Fruit fly (Drosophila melanogaster) whole organism, embryonic: ENCODE results near the gene CG18810.

Experiments used
- Abd-B ChIP-seq: fragments of 200-800 bp; sonication (Bioruptor generic); optimal IDR thresholded peaks from 2 replicates; lab custom pipeline; 2018; ENCODE audit warnings: missing biosample characterization, mild to moderate bottlenecking, missing genetic modification characterization, moderate library complexity
- Ada2b ChIP-seq: fragments of 200-800 bp; sonication (Bioruptor generic); IDR thresholded peaks from 2 replicates; pipeline ENCODE4 v1.3.6; 2022; ENCODE audit warnings: missing biosample characterization, missing genetic modification characterization
- BEAF-32 ChIP-seq: fragments of 200-800 bp; sonication (Bioruptor generic); optimal IDR thresholded peaks from 3 replicates; lab custom pipeline; 2017; ENCODE audit warnings: missing biosample characterization, missing genetic modification characterization, mild to moderate bottlenecking, moderate library complexity, missing genetic modification reagents
- CG10959 ChIP-seq: fragments of 200-800 bp; sonication (Bioruptor generic); IDR thresholded peaks from 2 replicates; pipeline ENCODE4 v1.3.6; 2022; ENCODE audit warnings: missing biosample characterization, missing genetic modification characterization
- CG11456 ChIP-seq: fragments of 200-800 bp; sonication (Bioruptor generic); IDR thresholded peaks from 3 replicates; pipeline ENCODE4 v1.3.6; 2022; ENCODE audit warnings: missing biosample characterization, missing genetic modification characterization
- CG12659 ChIP-seq: fragments of 200-800 bp; sonication (Bioruptor generic); optimal IDR thresholded peaks from 3 replicates; lab custom pipeline; 2017; ENCODE audit warnings: mild to moderate bottlenecking, missing biosample characterization, missing genetic modification reagents, missing genetic modification characterization
- CG13424 ChIP-seq: fragments of 200-800 bp; sonication (Bioruptor generic); optimal IDR thresholded peaks from 2 replicates; lab custom pipeline; 2019; ENCODE audit warnings: missing biosample characterization, mild to moderate bottlenecking, missing genetic modification characterization, moderate library complexity
- CG14050 ChIP-seq: fragments of 200-800 bp; sonication (Bioruptor generic); IDR thresholded peaks from 3 replicates; pipeline ENCODE4 v1.3.6; 2022; ENCODE audit warnings: missing biosample characterization, missing genetic modification characterization
- CG14710 ChIP-seq: fragments of 200-800 bp; sonication (Bioruptor generic); optimal IDR thresholded peaks from 3 replicates; lab custom pipeline; 2019; ENCODE audit warnings: missing biosample characterization, mild to moderate bottlenecking, missing genetic modification characterization, moderate library complexity
- CG14965 ChIP-seq: fragments of 200-800 bp; sonication (Bioruptor generic); optimal IDR thresholded peaks from 2 replicates; lab custom pipeline; 2016; ENCODE audit warnings: missing biosample characterization, missing genetic modification characterization, borderline replicate concordance
- CG16815 ChIP-seq: fragments of 200-800 bp; sonication (Bioruptor generic); optimal IDR thresholded peaks from 3 replicates; lab custom pipeline; 2017; ENCODE audit warnings: missing biosample characterization, mild to moderate bottlenecking, missing genetic modification characterization
- CG18599 ChIP-seq: fragments of 200-800 bp; sonication (Bioruptor generic); optimal IDR thresholded peaks from 3 replicates; lab custom pipeline; 2017; ENCODE audit warnings: missing biosample characterization, missing genetic modification characterization, mild to moderate bottlenecking, moderate library complexity, missing genetic modification reagents
- CG3726 ChIP-seq: fragments of 200-800 bp; sonication (Bioruptor generic); IDR thresholded peaks from 3 replicates; pipeline ENCODE4, ENCODE4 v1.3.6; 2022; ENCODE audit warnings: missing biosample characterization, missing genetic modification characterization
- CG4617 ChIP-seq: fragments of 200-800 bp; sonication (Bioruptor generic); optimal IDR thresholded peaks from 3 replicates; lab custom pipeline; 2016; ENCODE audit warnings: missing biosample characterization, missing genetic modification characterization, borderline replicate concordance
- CG4707 ChIP-seq: fragments of 200-800 bp; sonication (Bioruptor generic); optimal IDR thresholded peaks from 2 replicates; lab custom pipeline; 2018; ENCODE audit warnings: missing biosample characterization, mild to moderate bottlenecking, missing genetic modification characterization, moderate library complexity
- CG4820 ChIP-seq: fragments of 200-800 bp; sonication (Bioruptor generic); optimal IDR thresholded peaks from 3 replicates; lab custom pipeline; 2016; ENCODE audit warnings: missing biosample characterization, missing genetic modification characterization
- CG6175 ChIP-seq: fragments of 200-800 bp; sonication (Bioruptor generic); IDR thresholded peaks from 3 replicates; pipeline ENCODE4 v1.3.6; 2022; ENCODE audit warnings: missing biosample characterization, missing genetic modification characterization
- CG6254 ChIP-seq: fragments of 200-800 bp; sonication (Bioruptor generic); optimal IDR thresholded peaks from 3 replicates; lab custom pipeline; 2017; ENCODE audit warnings: mild to moderate bottlenecking, missing biosample characterization, missing genetic modification reagents, missing genetic modification characterization
- CG9797 ChIP-seq: fragments of 200-800 bp; sonication (Bioruptor generic); optimal IDR thresholded peaks from 3 replicates; lab custom pipeline; 2018; ENCODE audit warnings: missing biosample characterization, mild to moderate bottlenecking, missing genetic modification characterization
- CHES-1-like ChIP-seq: fragments of 200-800 bp; sonication (Bioruptor generic); optimal IDR thresholded peaks from 2 replicates; lab custom pipeline; 2016; ENCODE audit warnings: missing biosample characterization, missing genetic modification characterization
- ERR ChIP-seq: fragments of 200-800 bp; sonication (Bioruptor generic); optimal IDR thresholded peaks from 2 replicates; lab custom pipeline; 2016; ENCODE audit warnings: missing biosample characterization, missing genetic modification characterization
- H2.0 ChIP-seq: fragments of 200-800 bp; sonication (Bioruptor generic); IDR thresholded peaks from 2 replicates; pipeline ENCODE4 v1.3.6; 2022; ENCODE audit warnings: missing biosample characterization, missing genetic modification characterization
- HHEX ChIP-seq: fragments of 200-800 bp; sonication (Bioruptor generic); optimal IDR thresholded peaks from 3 replicates; lab custom pipeline; 2017; ENCODE audit warnings: missing biosample characterization, mild to moderate bottlenecking, missing genetic modification characterization, missing genetic modification reagents
- HmgZ ChIP-seq: fragments of 200-800 bp; sonication (Bioruptor generic); optimal IDR thresholded peaks from 2 replicates; lab custom pipeline; 2018; ENCODE audit warnings: missing biosample characterization, mild to moderate bottlenecking, missing genetic modification characterization
- Lhr ChIP-seq: fragments of 200-800 bp; sonication (Bioruptor generic); optimal IDR thresholded peaks from 3 replicates; lab custom pipeline; 2017; ENCODE audit warnings: mild to moderate bottlenecking, missing biosample characterization, missing genetic modification reagents, missing genetic modification characterization
- MESR4 ChIP-seq: fragments of 200-800 bp; sonication (Bioruptor generic); optimal IDR thresholded peaks from 2 replicates; lab custom pipeline; 2018; ENCODE audit warnings: missing biosample characterization, mild to moderate bottlenecking, missing genetic modification characterization, moderate library complexity
- Med ChIP-seq: fragments of 200-800 bp; sonication (Bioruptor generic); peaks from one replicate; lab custom pipeline; 2016; ENCODE audit warnings: missing biosample characterization, missing genetic modification characterization, mild to moderate bottlenecking, inconsistent platforms, moderate library complexity
- Mrtf ChIP-seq: fragments of 200-800 bp; sonication (Bioruptor generic); IDR thresholded peaks from 3 replicates; pipeline ENCODE4 v1.3.6; 2022; ENCODE audit warnings: missing biosample characterization, missing genetic modification characterization
- Nf-YC ChIP-seq: fragments of 200-800 bp; optimal IDR thresholded peaks from 3 replicates; lab custom pipeline; 2019; ENCODE audit warnings: missing biosample characterization, mild to moderate bottlenecking, missing genetic modification characterization, moderate library complexity
- Stat92E ChIP-seq, 3 experiments: fragments of >200 bp in 2 of 3; fragments of 200-800 bp in 1 of 3; sonication (Bioruptor generic) in 1 of 3; optimal IDR thresholded peaks; 2 replicates each; lab custom pipeline; 2017 to 2019; ENCODE audit warnings: missing biosample characterization in 3 of 3, missing genetic modification characterization in 3 of 3, mild to moderate bottlenecking in 1 of 3, moderate library complexity in 1 of 3
- Taf1 ChIP-seq: fragments of 200-800 bp; sonication (Bioruptor generic); IDR thresholded peaks from 2 replicates; pipeline ENCODE4 v1.3.6; 2022; ENCODE audit warnings: missing biosample characterization, missing genetic modification characterization
- az2 ChIP-seq: fragments of 200-800 bp; sonication (Bioruptor generic); optimal IDR thresholded peaks from 3 replicates; lab custom pipeline; 2016; ENCODE audit warnings: missing biosample characterization, missing genetic modification characterization
- ci ChIP-seq: fragments of 200-800 bp; sonication (Bioruptor generic); IDR thresholded peaks from 3 replicates; pipeline ENCODE4 v1.3.6; 2022; ENCODE audit warnings: missing biosample characterization, missing genetic modification characterization
- en ChIP-seq: fragments of 200-800 bp; sonication (Bioruptor generic); optimal IDR thresholded peaks from 2 replicates; lab custom pipeline; 2016; ENCODE audit warnings: missing biosample characterization, missing genetic modification characterization
- ham ChIP-seq: fragments of 200-800 bp; sonication (Bioruptor generic); IDR thresholded peaks from 2 replicates; pipeline ENCODE4 v1.3.6; 2022; ENCODE audit warnings: missing biosample characterization, missing genetic modification characterization
- kni ChIP-seq: fragments of 200-800 bp; sonication (Bioruptor generic); optimal IDR thresholded peaks from 3 replicates; lab custom pipeline; 2017; ENCODE audit warnings: mild to moderate bottlenecking, missing biosample characterization, missing genetic modification reagents, missing genetic modification characterization
- maf-S ChIP-seq: fragments of 200-800 bp; sonication (Bioruptor generic); optimal IDR thresholded peaks from 2 replicates; lab custom pipeline; 2016; ENCODE audit warnings: missing biosample characterization, missing genetic modification characterization
- nmo ChIP-seq: fragments of 200-800 bp; sonication (Bioruptor generic); optimal IDR thresholded peaks from 2 replicates; lab custom pipeline; 2018; ENCODE audit warnings: missing biosample characterization, mild to moderate bottlenecking, missing genetic modification characterization, moderate library complexity
- pb ChIP-seq: fragments of 200-800 bp; sonication (Bioruptor generic); optimal IDR thresholded peaks from 3 replicates; lab custom pipeline; 2016; ENCODE audit warnings: missing biosample characterization, missing genetic modification characterization
- peb ChIP-seq: fragments of 200-800 bp; sonication (Bioruptor generic); IDR thresholded peaks from 2 replicates; pipeline ENCODE4 v1.3.6; 2022; ENCODE audit warnings: missing biosample characterization, missing genetic modification characterization
- pros ChIP-seq: fragments of 200-800 bp; sonication (Bioruptor generic); optimal IDR thresholded peaks from 3 replicates; lab custom pipeline; 2019; ENCODE audit warnings: missing biosample characterization, mild to moderate bottlenecking, missing genetic modification characterization, moderate library complexity
- psq ChIP-seq: fragments of 200-800 bp; sonication (Bioruptor generic); optimal IDR thresholded peaks from 2 replicates; lab custom pipeline; 2017; ENCODE audit warnings: missing biosample characterization, missing genetic modification characterization
- pzg ChIP-seq: fragments of 200-800 bp; sonication (Bioruptor generic); optimal IDR thresholded peaks from 3 replicates; lab custom pipeline; 2018; ENCODE audit warnings: missing biosample characterization, mild to moderate bottlenecking, missing genetic modification characterization, moderate library complexity
- repo ChIP-seq: fragments of 200-800 bp; sonication (Bioruptor generic); optimal IDR thresholded peaks from 2 replicates; lab custom pipeline; 2016; ENCODE audit warnings: missing biosample characterization, missing genetic modification characterization
- rib ChIP-seq: fragments of 200-800 bp; sonication (Bioruptor generic); IDR thresholded peaks from 2 replicates; pipeline ENCODE4 v1.3.6; 2022; ENCODE audit warnings: missing biosample characterization, missing genetic modification characterization
- sr ChIP-seq: fragments of 200-800 bp; sonication (Bioruptor generic); IDR thresholded peaks from 3 replicates; pipeline ENCODE4 v1.3.6; 2022; ENCODE audit warnings: missing biosample characterization, missing genetic modification characterization
- tx ChIP-seq: fragments of 200-800 bp; sonication (Bioruptor generic); optimal IDR thresholded peaks from 2 replicates; lab custom pipeline; 2016; ENCODE audit warnings: missing biosample characterization, missing genetic modification characterization
- wek ChIP-seq: fragments of 200-800 bp; sonication (Bioruptor generic); optimal IDR thresholded peaks from 3 replicates; lab custom pipeline; 2018; ENCODE audit warnings: missing biosample characterization, mild to moderate bottlenecking, missing genetic modification characterization, moderate library complexity
- z ChIP-seq: fragments of 200-800 bp; sonication (Bioruptor generic); IDR thresholded peaks from 3 replicates; pipeline ENCODE4 v1.3.6; 2022; ENCODE audit warnings: missing biosample characterization, missing genetic modification characterization
- zen ChIP-seq: fragments of 200-800 bp; sonication (Bioruptor generic); optimal IDR thresholded peaks from 3 replicates; lab custom pipeline; 2018; ENCODE audit warnings: missing biosample characterization, mild to moderate bottlenecking, missing genetic modification characterization, moderate library complexity

The CG18810 gene

dm6 chr2L:20645394-20645869 lies 3.3 kb upstream of the CG18810 start, which contains the start of the genes phr6-4 and CG2608 (continued):
- TF ChIP-seq HHEX (GFP tag; lab: Kevin White, UChicago) (peak; percentile 89), repo (GFP tag; lab: Kevin White, UChicago) (peak; percentile 66), z (GFP tag; lab: Robert Waterston, UW) (no peak), ERR (GFP tag; lab: Kevin White, UChicago) (peak; percentile 34), pzg (GFP tag; lab: Kevin White, UChicago) (peak; percentile 37), Mrtf (GFP tag; lab: Robert Waterston, UW) (peak; percentile 74), sr (GFP tag; lab: Robert Waterston, UW) (no peak), Ada2b (peak; percentile 81), CG14965 (GFP tag; lab: Kevin White, UChicago) (no peak), CG11456 (GFP tag; lab: Robert Waterston, UW) (peak; percentile 84), CG12659 (peak; percentile 96), CG6175 (peak; percentile 68), CG18599 (GFP tag; lab: Kevin White, UChicago) (peak; percentile 93), en (GFP tag; lab: Kevin White, UChicago) (peak; percentile 63), Stat92E (GFP tag; optimal IDR thresholded peaks at IDR 0.05; lab: Kevin White, UChicago) (peak in 1 of 3 experiments; percentile 80), CG10959 (GFP tag; lab: Robert Waterston, UW) (peak; percentile 63), maf-S (peak; percentile 80), Lhr (GFP tag; lab: Kevin White, UChicago) (peak; percentile 77), CG14710 (tag; lab: Kevin White, UChicago) (peak; percentile 94), ci (GFP tag; lab: Robert Waterston, UW) (peak; percentile 87; the same call in 2 of the 3 replicates), psq (peak; percentile 78), CG13424 (peak; percentile 95), pros (GFP tag; lab: Kevin White, UChicago) (no peak), CG6254 (GFP tag; lab: Kevin White, UChicago) (peak; percentile 83), Taf1 (GFP tag; lab: Robert Waterston, UW) (peak; percentile 65; the same call in 1 of the 2 replicates), rib (GFP tag; lab: Robert Waterston, UW) (peak; percentile 26; the same call in 1 of the 2 replicates), Med (peak; percentile 97), CG4820 (peak; percentile 85), CG14050 (GFP tag; lab: Robert Waterston, UW) (peak; percentile 80), tx (peak; percentile 81), CG16815 (GFP tag; lab: Kevin White, UChicago) (peak; percentile 89)
- TF ChIP-seq, all 482 proteins: peak for 404

- TF ChIP-seq H2.0 (GFP tag; lab: Robert Waterston, UW) (no peak), CG4707 (GFP tag; lab: Kevin White, UChicago) (no peak), nmo (GFP tag; lab: Kevin White, UChicago) (peak; percentile 50), kni (GFP tag; lab: Kevin White, UChicago) (no peak), BEAF-32 (GFP tag; lab: Kevin White, UChicago) (peak; percentile 36), MESR4 (GFP tag; lab: Kevin White, UChicago) (peak; percentile 100), CG3726 (GFP tag; lab: Robert Waterston, UW) (no peak), Nf-YC (tag; lab: Kevin White, UChicago) (no peak), peb (GFP tag; lab: Robert Waterston, UW) (no peak), CG4617 (GFP tag; lab: Kevin White, UChicago) (peak; percentile 16), pb (GFP tag; lab: Kevin White, UChicago) (no peak), wek (no peak), CHES-1-like (GFP tag; lab: Kevin White, UChicago) (peak; percentile 17), az2 (no peak), zen (tag; lab: Kevin White, UChicago) (peak; percentile 43), HmgZ (tag; lab: Kevin White, UChicago) (peak; percentile 43), Abd-B (no peak), ham (no peak), CG9797 (GFP tag; lab: Kevin White, UChicago) (peak; percentile 89)
Measured at dm6 chr2L:20647240-20647908, 1.3 kb upstream of the CG18810 start.
